Fruit fly (Drosophila melanogaster): ENCODE data around the gene Hmgcr.

Gene Hmgcr

dm6 chr3R:23767417-23767853 lies 34.3 kb downstream of the Hmgcr start, which contains the start of the genes CG10214 and CG10375 (continued):
- no peak for TF ChIP-seq CG42726 (GFP tag; IDR thresholded peaks at IDR 0.05; ENCODE audit: partially characterized antibody)
- peak; percentile 76 for TF ChIP-seq CG9609 (GFP tag; optimal IDR thresholded peaks at IDR 0.05)
- TF ChIP-seq Camta (GFP tag; optimal IDR thresholded peaks at IDR 0.05), result peak; percentile 78
- peak; percentile 67 for TF ChIP-seq CG8089 (GFP tag; optimal IDR thresholded peaks at IDR 0.05)
- no peak for TF ChIP-seq vnd (GFP tag; IDR thresholded peaks at IDR 0.05; ENCODE audit: partially characterized antibody)
- TF ChIP-seq CG18476 (GFP tag; optimal IDR thresholded peaks at IDR 0.05), result peak; percentile 46
- TF ChIP-seq CG7372 (GFP tag; IDR thresholded peaks at IDR 0.05), result peak; percentile 45; the same call in 1 of the 2 replicates
- TF ChIP-seq CG8924 (tag; optimal IDR thresholded peaks at IDR 0.05), result peak; percentile 72
- TF ChIP-seq Stat92E (GFP tag; optimal IDR thresholded peaks at IDR 0.05), result no peak
- peak; percentile 53 for TF ChIP-seq CG13123 (GFP tag; optimal IDR thresholded peaks at IDR 0.05)
- TF ChIP-seq pfk (GFP tag; optimal IDR thresholded peaks at IDR 0.05), result no peak
- peak in 1 of 2 experiments; percentile 68 for TF ChIP-seq Hr51 (GFP tag; optimal IDR thresholded peaks at IDR 0.05)
- TF ChIP-seq pnt (GFP tag; optimal IDR thresholded peaks at IDR 0.05), result peak; percentile 54
- TF ChIP-seq CG10366 (GFP tag; IDR thresholded peaks at IDR 0.05), result peak; percentile 42; the same call in 1 of the 2 replicates
- peak; percentile 51; the same call in 1 of the 2 replicates for TF ChIP-seq ssp (GFP tag; IDR thresholded peaks at IDR 0.05)
- TF ChIP-seq CG13296 (GFP tag; optimal IDR thresholded peaks at IDR 0.05), result peak; percentile 31
- no peak; the same call in 2 of the 3 replicates for TF ChIP-seq CG7357 (GFP tag; IDR thresholded peaks at IDR 0.05)
- peak; percentile 13 for TF ChIP-seq CG12236 (GFP tag; optimal IDR thresholded peaks at IDR 0.05)
- no peak for TF ChIP-seq C15 (GFP tag; IDR thresholded peaks at IDR 0.05)
- TF ChIP-seq bab2 (GFP tag; optimal IDR thresholded peaks at IDR 0.05), result peak; percentile 71
- TF ChIP-seq Fer2 (tag; optimal IDR thresholded peaks at IDR 0.05), result peak; percentile 32
- TF ChIP-seq Mrtf (GFP tag; IDR thresholded peaks at IDR 0.05), result no peak
- TF ChIP-seq B-H2 (GFP tag; optimal IDR thresholded peaks at IDR 0.05), result peak; percentile 53
- TF ChIP-seq NC2α (GFP tag; optimal IDR thresholded peaks at IDR 0.05), result peak; percentile 67
- TF ChIP-seq MBD-R2 (GFP tag; IDR thresholded peaks at IDR 0.05), result peak; percentile 92
- peak; percentile 61 for TF ChIP-seq Elba2 (GFP tag; optimal IDR thresholded peaks at IDR 0.05)
- TF ChIP-seq CG10431 (GFP tag; optimal IDR thresholded peaks at IDR 0.05), result no peak
- peak; percentile 76 for TF ChIP-seq CG16863 (GFP tag; optimal IDR thresholded peaks at IDR 0.05)
- TF ChIP-seq CG14014 (GFP tag; IDR thresholded peaks at IDR 0.05), result 0 out of 2 replicates have a peak, but pooled peaks have one; percentile 40
- no peak; the same call in 2 of the 3 replicates for TF ChIP-seq CG34224 (GFP tag; IDR thresholded peaks at IDR 0.05; ENCODE audit: partially characterized antibody)
- TF ChIP-seq D19A (tag; optimal IDR thresholded peaks at IDR 0.05), result no peak
- peak; percentile 64 for TF ChIP-seq bcd (GFP tag; optimal IDR thresholded peaks at IDR 0.05)
- no peak for TF ChIP-seq Lim3 (GFP tag; IDR thresholded peaks at IDR 0.05)
- TF ChIP-seq Doc2 (GFP tag; IDR thresholded peaks at IDR 0.05), result no peak
- TF ChIP-seq yki (optimal IDR thresholded peaks at IDR 0.05), result no peak
- peak; percentile 18 for TF ChIP-seq luna (GFP tag; optimal IDR thresholded peaks at IDR 0.05)
- TF ChIP-seq CG15073 (GFP tag; optimal IDR thresholded peaks at IDR 0.05), result peak; percentile 29
- no peak for TF ChIP-seq Dfd (GFP tag; optimal IDR thresholded peaks at IDR 0.05)
- peak; percentile 73 for TF ChIP-seq ERR (GFP tag; optimal IDR thresholded peaks at IDR 0.05)
- TF ChIP-seq CG6813 (GFP tag; optimal IDR thresholded peaks at IDR 0.05), result no peak
- TF ChIP-seq Atf6 (GFP tag; IDR thresholded peaks at IDR 0.05), result 0 out of 2 replicates have a peak, but pooled peaks have one; percentile 44
- TF ChIP-seq ttk (GFP tag; IDR thresholded peaks at IDR 0.05), result peak; percentile 52
- peak; percentile 73; the same call in 1 of the 2 replicates for TF ChIP-seq sob (GFP tag; IDR thresholded peaks at IDR 0.05)
- TF ChIP-seq odd (GFP tag; optimal IDR thresholded peaks at IDR 0.05), result peak; percentile 22
- no peak for TF ChIP-seq CG15011 (GFP tag; optimal IDR thresholded peaks at IDR 0.05)
- no peak for TF ChIP-seq sqz (GFP tag; optimal IDR thresholded peaks at IDR 0.05)
- peak; percentile 27 for TF ChIP-seq CG12219 (GFP tag; optimal IDR thresholded peaks at IDR 0.05)
- TF ChIP-seq CG10654 (GFP tag; optimal IDR thresholded peaks at IDR 0.05), result peak; percentile 73
- peak; percentile 72 for TF ChIP-seq CG3995 (GFP tag; optimal IDR thresholded peaks at IDR 0.05)
- TF ChIP-seq bowl (GFP tag; IDR thresholded peaks at IDR 0.05), result no peak
- peak; percentile 68 for TF ChIP-seq Hr3 (GFP tag; optimal IDR thresholded peaks at IDR 0.05)
